Worm (Caenorhabditis elegans) whole organism, L2 larva: Measurements from ENCODE around the gene skr-13.
"Not testable (repeated sequence)": the region's sequence is repeated elsewhere in the genome, so short reads cannot be mapped to it uniquely, and the experiment has no call there.

Experiments
- C34F6.9 ChIP-seq: fragments of 150-350 bp; optimal IDR thresholded peaks from 2 replicates; lab custom pipeline; 2014; ENCODE audit warnings: missing biosample characterization, missing genetic modification characterization
- F13H6.1 ChIP-seq: sonication (generic microtip); optimal IDR thresholded peaks from 2 replicates; lab custom pipeline; 2016; ENCODE audit warnings: missing genetic modification characterization, missing compliant biosample characterization
- ZK546.5 ChIP-seq: sonication (generic microtip); optimal IDR thresholded peaks from 2 replicates; lab custom pipeline; 2017; ENCODE audit warnings: missing biosample characterization, missing genetic modification characterization
- alr-1 ChIP-seq: fragments of 150-350 bp; optimal IDR thresholded peaks from 2 replicates; lab custom pipeline; 2014; ENCODE audit warnings: missing biosample characterization, missing genetic modification characterization
- aly-2 ChIP-seq: fragments of 150-350 bp; optimal IDR thresholded peaks from 2 replicates; lab custom pipeline; 2014; ENCODE audit warnings: missing biosample characterization, missing genetic modification characterization
- blmp-1 ChIP-seq: sonication (generic microtip); optimal IDR thresholded peaks from 2 replicates; lab custom pipeline; 2017; ENCODE audit warnings: missing genetic modification characterization, mild to moderate bottlenecking, missing compliant biosample characterization, antibody characterized with exemption, moderate library complexity; ENCODE audit not compliant: insufficient read depth
- ceh-16 ChIP-seq: fragments of 150-350 bp; optimal IDR thresholded peaks from 2 replicates; lab custom pipeline; 2014; ENCODE audit warnings: missing biosample characterization, missing genetic modification characterization
- crh-2 ChIP-seq: sonication (generic microtip); optimal IDR thresholded peaks from 2 replicates; lab custom pipeline; 2017; ENCODE audit warnings: missing biosample characterization, missing genetic modification characterization
- elt-1 ChIP-seq: fragments of 150-350 bp; optimal IDR thresholded peaks from 2 replicates; lab custom pipeline; 2014; ENCODE audit warnings: missing biosample characterization, missing genetic modification characterization
- fos-1 ChIP-seq: fragments of 150-350 bp; optimal IDR thresholded peaks from 2 replicates; lab custom pipeline; 2014; ENCODE audit warnings: missing biosample characterization, missing genetic modification characterization
- gmeb-1 ChIP-seq: fragments of 150-350 bp; optimal IDR thresholded peaks from 2 replicates; lab custom pipeline; 2014; ENCODE audit warnings: missing biosample characterization, missing genetic modification characterization
- lin-11 ChIP-seq: fragments of 150-350 bp; sonication (generic microtip); optimal IDR thresholded peaks from 2 replicates; lab custom pipeline; 2014; ENCODE audit warnings: missing biosample characterization, missing genetic modification characterization, inconsistent platforms, mixed read lengths
- lin-13 ChIP-seq: fragments of 150-350 bp; optimal IDR thresholded peaks from 2 replicates; lab custom pipeline; 2014; ENCODE audit warnings: missing biosample characterization, missing genetic modification reagents, missing genetic modification characterization
- lin-39 ChIP-seq: fragments of 150-350 bp; optimal IDR thresholded peaks from 2 replicates; lab custom pipeline; 2014; ENCODE audit warnings: missing biosample characterization, missing genetic modification reagents, missing genetic modification characterization
- lsy-2 ChIP-seq, 2 experiments: fragments of 150-350 bp in 1 of 2; sonication (generic microtip) in 1 of 2; optimal IDR thresholded peaks; 2 replicates each; lab custom pipeline; 2014 to 2017; ENCODE audit warnings: missing biosample characterization in 2 of 2, missing genetic modification characterization in 2 of 2
- mdl-1 ChIP-seq, 2 experiments: fragments of 150-350 bp in 1 of 2; sonication (generic microtip) in 1 of 2; optimal IDR thresholded peaks; 2 replicates each; lab custom pipeline; 2017; ENCODE audit warnings: missing biosample characterization in 2 of 2, missing genetic modification characterization in 2 of 2
- nhr-10 ChIP-seq: sonication (generic microtip); optimal IDR thresholded peaks from 2 replicates; lab custom pipeline; 2017; ENCODE audit warnings: missing biosample characterization, missing genetic modification characterization
- nhr-11 ChIP-seq: fragments of 150-350 bp; optimal IDR thresholded peaks from 2 replicates; lab custom pipeline; 2014; ENCODE audit warnings: missing biosample characterization, missing genetic modification characterization
- nhr-12 ChIP-seq: fragments of 150-350 bp; optimal IDR thresholded peaks from 2 replicates; lab custom pipeline; 2014; ENCODE audit warnings: missing biosample characterization, missing genetic modification characterization
- nhr-21 ChIP-seq: fragments of 150-350 bp; optimal IDR thresholded peaks from 2 replicates; lab custom pipeline; 2014; ENCODE audit warnings: missing biosample characterization, missing genetic modification characterization
- nhr-23 ChIP-seq: fragments of 150-350 bp; optimal IDR thresholded peaks from 2 replicates; lab custom pipeline; 2014; ENCODE audit warnings: missing biosample characterization, missing genetic modification reagents, missing genetic modification characterization
- nhr-6 ChIP-seq: fragments of 150-350 bp; optimal IDR thresholded peaks from 2 replicates; lab custom pipeline; 2014; ENCODE audit warnings: missing biosample characterization, missing genetic modification characterization
- peb-1 ChIP-seq: fragments of 150-350 bp; optimal IDR thresholded peaks from 2 replicates; lab custom pipeline; 2014; ENCODE audit warnings: missing biosample characterization, missing genetic modification characterization
- skn-1 ChIP-seq: sonication (generic microtip); optimal IDR thresholded peaks from 2 replicates; lab custom pipeline; 2017; ENCODE audit warnings: missing biosample characterization, missing genetic modification characterization
- sma-3 ChIP-seq: sonication (generic microtip); optimal IDR thresholded peaks from 2 replicates; lab custom pipeline; 2016; ENCODE audit warnings: missing genetic modification reagents, missing genetic modification characterization, missing compliant biosample characterization
- sma-9 ChIP-seq, 2 experiments: fragments of 150-350 bp in 1 of 2; sonication (generic microtip) in 1 of 2; optimal IDR thresholded peaks; 2 replicates each; lab custom pipeline; 2014 to 2016; ENCODE audit warnings: missing genetic modification characterization in 2 of 2, mild to moderate bottlenecking in 1 of 2, missing biosample characterization in 1 of 2, missing compliant biosample characterization in 1 of 2, missing genetic modification reagents in 1 of 2, moderate library complexity in 1 of 2
- unc-55 ChIP-seq: fragments of 150-350 bp; sonication (generic microtip); optimal IDR thresholded peaks from 3 replicates; lab custom pipeline; 2014; ENCODE audit warnings: missing biosample characterization, missing genetic modification reagents, missing genetic modification characterization
- unc-62 ChIP-seq: fragments of 150-350 bp; optimal IDR thresholded peaks from 2 replicates; lab custom pipeline; 2014; ENCODE audit warnings: missing biosample characterization, missing genetic modification reagents, missing genetic modification characterization
- zag-1 ChIP-seq: fragments of 150-350 bp; optimal IDR thresholded peaks from 2 replicates; lab custom pipeline; 2014; ENCODE audit warnings: missing biosample characterization, missing genetic modification characterization
- ztf-1 ChIP-seq: fragments of 200-800 bp; sonication (Bioruptor generic); conservative IDR thresholded peaks from 2 replicates; pipeline ENCODE4 v1.3.6; 2022; ENCODE audit warnings: missing genetic modification characterization, missing compliant biosample characterization
- ztf-11 ChIP-seq: sonication (generic microtip); optimal IDR thresholded peaks from 2 replicates; lab custom pipeline; 2017; ENCODE audit warnings: missing biosample characterization, missing genetic modification characterization

skr-13 gene

ce11 chrIV:17171732-17172131, 9.3 kb upstream of the skr-13 start:
- TF ChIP-seq skn-1 (no peak), alr-1 (tag; lab: Kevin White, UChicago) (no peak), gmeb-1 (tag; lab: Kevin White, UChicago) (no peak), lin-11 (tag; lab: Kevin White, UChicago) (no peak), crh-2 (peak; percentile 80), mdl-1 (tag; optimal IDR thresholded peaks at IDR 0.05; lab: Kevin White, UChicago) (no peak), nhr-23 (tag; lab: Kevin White, UChicago) (no peak), peb-1 (tag; lab: Kevin White, UChicago) (no peak), lin-13 (GFP tag; lab: Kevin White, UChicago) (no peak), ZK546.5 (tag; lab: Kevin White, UChicago) (no peak), ceh-16 (no peak), fos-1 (tag; lab: Kevin White, UChicago) (peak; percentile 99), nhr-6 (tag; lab: Kevin White, UChicago) (no peak), sma-9 (GFP tag; optimal IDR thresholded peaks at IDR 0.05; lab: Kevin White, UChicago) (peak; percentile 85), sma-9 (tag; optimal IDR thresholded peaks at IDR 0.05; lab: Kevin White, UChicago) (no peak), F13H6.1 (peak; percentile 50), sma-3 (GFP tag; lab: Kevin White, UChicago) (peak; percentile 21), unc-55 (GFP tag; lab: Kevin White, UChicago) (no peak), unc-62 (no peak)

- no peak for TF ChIP-seq elt-1 (tag; lab: Kevin White, UChicago)
- no peak for TF ChIP-seq sma-3 (GFP tag; lab: Kevin White, UChicago)
- no peak for TF ChIP-seq unc-55 (GFP tag; lab: Kevin White, UChicago)
- no peak for TF ChIP-seq aly-2 (tag; lab: Kevin White, UChicago)
- TF ChIP-seq nhr-10 (tag; lab: Kevin White, UChicago) = no peak
- TF ChIP-seq mdl-1 (tag; optimal IDR thresholded peaks at IDR 0.05; lab: Kevin White, UChicago) = no peak
- no peak for TF ChIP-seq zag-1 (tag; lab: Kevin White, UChicago)
- no peak for TF ChIP-seq lin-11 (tag; lab: Kevin White, UChicago)
- no peak for TF ChIP-seq lin-39 (tag; lab: Kevin White, UChicago)
- no peak for TF ChIP-seq nhr-12 (tag; lab: Kevin White, UChicago)
- no peak for TF ChIP-seq nhr-23 (tag; lab: Kevin White, UChicago)
- no peak for TF ChIP-seq ZK546.5 (tag; lab: Kevin White, UChicago)
- TF ChIP-seq crh-2 = no peak
- no peak for TF ChIP-seq C34F6.9 (tag; lab: Kevin White, UChicago)
- TF ChIP-seq ztf-11 (tag; lab: Kevin White, UChicago) = no peak
- no peak for TF ChIP-seq ztf-1 (GFP tag; lab: Robert Waterston, UW)
- TF ChIP-seq nhr-21 = no peak
- TF ChIP-seq F13H6.1 = no peak
Observed at ce11 chrIV:17166974-17167373, 4.6 kb upstream of the skr-13 start, which contains the start of gene skr-12. Gene skr-12 (plus strand): TSS chrIV:17167274.

- not testable (repeated sequence) for TF ChIP-seq fos-1 (tag; lab: Kevin White, UChicago); lin-11 (tag; lab: Kevin White, UChicago); sma-3 (GFP tag; lab: Kevin White, UChicago)
- TF ChIP-seq, all 48 proteins: peak for 0; not testable (repeated sequence) for 48
Observed at ce11 chrIV:17165734-17166133, 3.3 kb upstream of the skr-13 start, which contains the start of gene skr-8. Gene skr-8 (minus strand): TSS chrIV:17165834.

ce11 chrIV:17163273-17163672, 858 bp upstream of the skr-13 start, which contains the start of gene skr-9:
Gene skr-9 (plus strand): TSS chrIV:17163573.
- not testable (repeated sequence) for TF ChIP-seq nhr-10, ztf-11, C34F6.9 (tag; lab: Kevin White, UChicago)

ce11 chrIV:17153002-17153401, 9.4 kb downstream of the skr-13 start:
- TF ChIP-seq ztf-1 (GFP tag; lab: Robert Waterston, UW) (no peak), C34F6.9 (tag; lab: Kevin White, UChicago) (no peak), peb-1 (tag; lab: Kevin White, UChicago) (no peak), nhr-23 (tag; lab: Kevin White, UChicago) (no peak), aly-2 (tag; lab: Kevin White, UChicago) (no peak), blmp-1 (tag; lab: Kevin White, UChicago) (no peak), alr-1 (tag; lab: Kevin White, UChicago) (no peak), lsy-2 (tag; optimal IDR thresholded peaks at IDR 0.05; lab: Kevin White, UChicago) (no peak), ZK546.5 (tag; lab: Kevin White, UChicago) (no peak), nhr-11 (tag; lab: Kevin White, UChicago) (no peak)
- TF ChIP-seq, all 48 proteins: peak for 0
